Worm (Caenorhabditis elegans) whole organism, midembryonic: Measurements from ENCODE around the gene spe-42.

ENCODE experiments used
- flt-1 ChIP-seq: fragments of 200-800 bp; sonication (Bioruptor generic); IDR thresholded peaks from 2 replicates; pipeline ENCODE4 v1.3.6; 2022; ENCODE audit warnings: missing genetic modification characterization, missing compliant biosample characterization
- med-1 ChIP-seq: sonication (generic microtip); optimal IDR thresholded peaks from 2 replicates; lab custom pipeline; 2017; ENCODE audit warnings: missing genetic modification characterization, mild to moderate bottlenecking, missing compliant biosample characterization, antibody characterized with exemption, missing genetic modification reagents; ENCODE audit not compliant: insufficient read depth

DNA sequence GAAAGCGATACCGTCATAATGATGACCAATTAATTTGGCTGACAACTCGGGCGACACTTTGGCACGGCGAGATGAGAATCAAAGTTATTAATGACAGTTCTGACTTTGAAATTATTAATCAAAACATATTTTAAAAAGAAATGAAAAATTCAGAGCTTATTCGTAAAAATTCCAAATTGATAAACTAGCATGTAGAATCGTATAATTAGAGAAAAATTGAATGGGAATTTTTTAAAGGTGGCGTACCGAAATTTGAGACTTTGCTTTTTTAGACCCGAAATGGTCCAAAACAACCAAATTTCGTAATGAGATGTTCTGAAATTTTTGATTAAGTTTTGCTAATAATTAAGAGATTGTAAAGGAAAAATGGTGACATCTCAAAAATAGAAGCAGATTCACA lies 10.8 kb downstream of the spe-42 start, which contains the start of gene daf-11:
- TF ChIP-seq flt-1 (GFP tag; lab: Robert Waterston, UW) (no peak), med-1 (GFP tag; lab: Kevin White, UChicago) (no peak)
